Worm (Caenorhabditis elegans) whole organism, young adult: ENCODE data around the gene nlp-41.

Experiments
- B0035.1 ChIP-seq: sonication (generic microtip); optimal IDR thresholded peaks from 2 replicates; lab custom pipeline; 2016; ENCODE audit warnings: missing genetic modification characterization, mild to moderate bottlenecking, missing compliant biosample characterization, missing genotype, missing genetic modification reagents
- B0261.1 ChIP-seq: sonication (generic microtip); optimal IDR thresholded peaks from 2 replicates; lab custom pipeline; 2016; ENCODE audit warnings: mild to moderate bottlenecking, missing genetic modification characterization, moderate library complexity, missing compliant biosample characterization
- C17E4.6 ChIP-seq: fragments of 200-800 bp; sonication (Bioruptor generic); IDR thresholded peaks from 2 replicates; pipeline ENCODE4 v1.3.6; 2022; ENCODE audit warnings: missing genetic modification reagents, missing genetic modification characterization, missing compliant biosample characterization
- D2030.7 ChIP-seq: fragments of 200-800 bp; sonication (Bioruptor generic); IDR thresholded peaks from 2 replicates; pipeline ENCODE4 v1.3.6; 2022; ENCODE audit warnings: missing genetic modification reagents, missing genetic modification characterization, missing compliant biosample characterization
- F33H1.4 ChIP-seq: fragments of 200-800 bp; sonication (Bioruptor generic); IDR thresholded peaks from 2 replicates; pipeline ENCODE4 v1.3.6; 2022; ENCODE audit warnings: missing genetic modification reagents, missing genetic modification characterization, missing compliant biosample characterization
- F39B2.1 ChIP-seq: fragments of 200-800 bp; sonication (Bioruptor generic); IDR thresholded peaks from 2 replicates; pipeline ENCODE4 v1.3.6; 2022; ENCODE audit warnings: missing genetic modification reagents, missing genetic modification characterization, missing compliant biosample characterization
- T26A5.8 ChIP-seq: sonication (generic microtip); optimal IDR thresholded peaks from 2 replicates; lab custom pipeline; 2016; ENCODE audit warnings: missing genetic modification characterization, missing compliant biosample characterization
- Y53F4B.3 ChIP-seq: fragments of 200-800 bp; sonication (Bioruptor generic); IDR thresholded peaks from 2 replicates; pipeline ENCODE4 v1.3.6; 2022; ENCODE audit warnings: missing genetic modification reagents, missing genetic modification characterization, missing compliant biosample characterization
- Y67H2A.10 ChIP-seq: fragments of 200-800 bp; sonication (Bioruptor generic); conservative IDR thresholded peaks from 2 replicates; pipeline ENCODE4 v1.3.6; 2022; ENCODE audit warnings: missing genetic modification reagents, missing genetic modification characterization, missing compliant biosample characterization
- ccch-3 ChIP-seq: fragments of 200-800 bp; sonication (Bioruptor generic); optimal IDR thresholded peaks from 2 replicates; lab custom pipeline; 2018; ENCODE audit warnings: mild to moderate bottlenecking, missing genetic modification characterization, missing compliant biosample characterization
- cebp-1 ChIP-seq, 2 experiments: fragments of 200-800 bp in 1 of 2; sonication (Bioruptor generic) in 1 of 2; sonication (generic microtip) in 1 of 2; IDR thresholded peaks in 1 of 2; optimal IDR thresholded peaks in 1 of 2; 2 replicates each; pipeline versions ENCODE4 v1.3.6 to Lab custom; 2017 to 2022; ENCODE audit warnings: missing compliant biosample characterization in 2 of 2, missing genetic modification characterization in 2 of 2, mild to moderate bottlenecking in 1 of 2, missing genetic modification reagents in 1 of 2, moderate library complexity in 1 of 2
- ceh-91 ChIP-seq: fragments of 200-800 bp; sonication (Bioruptor generic); IDR thresholded peaks from 2 replicates; pipeline ENCODE4 v1.3.6; 2022; ENCODE audit warnings: missing genetic modification reagents, missing genetic modification characterization, missing compliant biosample characterization
- dpff-1 ChIP-seq: sonication (generic microtip); optimal IDR thresholded peaks from 2 replicates; lab custom pipeline; 2017; ENCODE audit warnings: mild to moderate bottlenecking, missing genetic modification characterization, missing compliant biosample characterization
- efl-1 ChIP-seq: fragments of 150-350 bp; optimal IDR thresholded peaks from 2 replicates; lab custom pipeline; 2014; ENCODE audit warnings: missing biosample characterization, missing genetic modification reagents, missing genetic modification characterization
- hlh-12 ChIP-seq: sonication (generic microtip); optimal IDR thresholded peaks from 2 replicates; lab custom pipeline; 2016; ENCODE audit warnings: missing genetic modification characterization, missing compliant biosample characterization
- hrde-1 ChIP-seq: sonication (generic microtip); optimal IDR thresholded peaks from 2 replicates; lab custom pipeline; 2016; ENCODE audit warnings: missing genetic modification characterization, mild to moderate bottlenecking, missing compliant biosample characterization, moderate library complexity, missing genotype, missing genetic modification reagents, borderline replicate concordance
- hsf-1 ChIP-seq: fragments of 200-800 bp; sonication (Bioruptor generic); IDR thresholded peaks from 2 replicates; pipeline ENCODE4 v1.3.6; 2022; ENCODE audit warnings: missing genetic modification reagents, missing genetic modification characterization, missing compliant biosample characterization
- lag-1 ChIP-seq: fragments of 200-800 bp; sonication (Bioruptor generic); IDR thresholded peaks from 2 replicates; pipeline ENCODE4 v1.3.6; 2022; ENCODE audit warnings: missing genetic modification reagents, missing genetic modification characterization, missing compliant biosample characterization
- let-607 ChIP-seq, 2 experiments: fragments of 200-800 bp in 1 of 2; sonication (Bioruptor generic) in 1 of 2; sonication (generic microtip) in 1 of 2; optimal IDR thresholded peaks; 2 replicates each; lab custom pipeline; 2016 to 2018; ENCODE audit warnings: mild to moderate bottlenecking in 2 of 2, missing compliant biosample characterization in 2 of 2, missing genetic modification characterization in 2 of 2, moderate library complexity in 2 of 2, missing genotype in 1 of 2
- lin-54 ChIP-seq: fragments of 200-800 bp; sonication (Bioruptor generic); optimal IDR thresholded peaks from 2 replicates; lab custom pipeline; 2018; ENCODE audit warnings: mild to moderate bottlenecking, missing genetic modification characterization, missing compliant biosample characterization
- lsl-1 ChIP-seq: fragments of 200-800 bp; sonication (Bioruptor generic); optimal IDR thresholded peaks from 2 replicates; lab custom pipeline; 2018; ENCODE audit warnings: mild to moderate bottlenecking, missing genetic modification characterization, moderate library complexity, missing compliant biosample characterization
- madf-10 ChIP-seq: sonication (generic microtip); optimal IDR thresholded peaks from 2 replicates; lab custom pipeline; 2016; ENCODE audit warnings: mild to moderate bottlenecking, missing genetic modification characterization, missing compliant biosample characterization
- madf-6 ChIP-seq: fragments of 200-800 bp; sonication (Bioruptor generic); IDR thresholded peaks from 2 replicates; pipeline ENCODE4 v1.3.6; 2022; ENCODE audit warnings: missing genetic modification reagents, missing genetic modification characterization, missing compliant biosample characterization
- madf-8 ChIP-seq: fragments of 200-800 bp; sonication (Bioruptor generic); conservative IDR thresholded peaks from 2 replicates; pipeline ENCODE4 v1.3.6; 2022; ENCODE audit warnings: missing genetic modification reagents, missing genetic modification characterization, missing compliant biosample characterization
- sdz-38 ChIP-seq: sonication (generic microtip); optimal IDR thresholded peaks from 2 replicates; lab custom pipeline; 2016; ENCODE audit warnings: missing genotype, missing genetic modification characterization, missing compliant biosample characterization
- snpc-1.3 ChIP-seq: sonication (generic microtip); optimal IDR thresholded peaks from 2 replicates; lab custom pipeline; 2017; ENCODE audit warnings: missing genetic modification characterization, mild to moderate bottlenecking, missing compliant biosample characterization, antibody characterized with exemption, moderate library complexity, missing genotype, missing genetic modification reagents; ENCODE audit not compliant: insufficient read depth
- snpc-4 ChIP-seq, 5 experiments: fragments of 150-350 bp in 1 of 5; sonication (generic microtip) in 4 of 5; optimal IDR thresholded peaks; 2 replicates each; lab custom pipeline; 2014 to 2018; ENCODE audit warnings: missing genetic modification characterization in 5 of 5, missing biosample characterization in 3 of 5, antibody characterized with exemption in 2 of 5, mild to moderate bottlenecking in 2 of 5, missing compliant biosample characterization in 2 of 5, missing genotype in 2 of 5, moderate library complexity in 2 of 5, missing genetic modification reagents in 1 of 5
- tbp1 ChIP-seq: fragments of 200-800 bp; sonication (Bioruptor generic); optimal IDR thresholded peaks from 2 replicates; lab custom pipeline; 2018; ENCODE audit warnings: mild to moderate bottlenecking, missing genetic modification characterization, missing compliant biosample characterization
- xnd-1 ChIP-seq: sonication (generic microtip); optimal IDR thresholded peaks from 2 replicates; lab custom pipeline; 2016; ENCODE audit warnings: missing genotype, missing genetic modification reagents, missing genetic modification characterization, missing compliant biosample characterization
- ztf-18 ChIP-seq: sonication (generic microtip); optimal IDR thresholded peaks from 2 replicates; lab custom pipeline; 2016; ENCODE audit warnings: missing genotype, mild to moderate bottlenecking, missing genetic modification characterization, missing compliant biosample characterization
- ztf-26 ChIP-seq: sonication (generic microtip); optimal IDR thresholded peaks from 2 replicates; lab custom pipeline; 2017; ENCODE audit warnings: missing genetic modification characterization, missing compliant biosample characterization

nlp-41 gene

ce11 chrII:14523070-14523572, 27.6 kb upstream of the nlp-41 start, which contains the start of gene btb-20:
Gene btb-20 (minus strand): TSS chrII:14523522.
- TF ChIP-seq tbp1 (GFP tag; lab: Kevin White, UChicago): no peak
- TF ChIP-seq Y53F4B.3: no peak
- TF ChIP-seq snpc-4 (GFP tag; optimal IDR thresholded peaks at IDR 0.05; lab: Kevin White, UChicago): no peak
- TF ChIP-seq snpc-4 (tag; optimal IDR thresholded peaks at IDR 0.05; lab: Kevin White, UChicago): no peak
- TF ChIP-seq B0035.1 (tag; lab: Kevin White, UChicago): no peak
- TF ChIP-seq Y67H2A.10 (GFP tag; lab: Robert Waterston, UW): no peak
- no peak for TF ChIP-seq madf-10 (tag; lab: Kevin White, UChicago)
- TF ChIP-seq B0261.1 (tag; lab: Kevin White, UChicago): no peak
- no peak for TF ChIP-seq F33H1.4 (GFP tag; lab: Robert Waterston, UW)
- TF ChIP-seq let-607 (tag; optimal IDR thresholded peaks at IDR 0.05; lab: Kevin White, UChicago): no peak

ce11 chrII:14523645-14524223, 27.0 kb upstream of the nlp-41 start, which contains the start of gene pot-2:
Gene pot-2 (plus strand): TSS chrII:14524173.
- TF ChIP-seq hlh-12 (tag; lab: Kevin White, UChicago) (no peak), lag-1 (no peak), xnd-1 (tag; lab: Kevin White, UChicago) (peak; percentile 49), madf-6 (peak; percentile 80), D2030.7 (GFP tag; lab: Robert Waterston, UW) (peak; percentile 50; the same call in 1 of the 2 replicates), efl-1 (GFP tag; lab: Kevin White, UChicago) (peak; percentile 75), ztf-18 (no peak), ztf-26 (tag; lab: Kevin White, UChicago) (no peak), sdz-38 (no peak), lin-54 (GFP tag; lab: Kevin White, UChicago) (peak; percentile 26), snpc-1.3 (peak; percentile 16), lsl-1 (GFP tag; lab: Kevin White, UChicago) (peak; percentile 87), madf-8 (GFP tag; lab: Robert Waterston, UW) (peak; percentile 58), ceh-91 (GFP tag; lab: Robert Waterston, UW) (0 out of 2 replicates have a peak, but pooled peaks have one; percentile 13), B0261.1 (tag; lab: Kevin White, UChicago) (no peak), ccch-3 (GFP tag; lab: Kevin White, UChicago) (no peak), F33H1.4 (GFP tag; lab: Robert Waterston, UW) (0 out of 2 replicates have a peak, but pooled peaks have one; percentile 17), dpff-1 (tag; lab: Kevin White, UChicago) (no peak)

DNA sequence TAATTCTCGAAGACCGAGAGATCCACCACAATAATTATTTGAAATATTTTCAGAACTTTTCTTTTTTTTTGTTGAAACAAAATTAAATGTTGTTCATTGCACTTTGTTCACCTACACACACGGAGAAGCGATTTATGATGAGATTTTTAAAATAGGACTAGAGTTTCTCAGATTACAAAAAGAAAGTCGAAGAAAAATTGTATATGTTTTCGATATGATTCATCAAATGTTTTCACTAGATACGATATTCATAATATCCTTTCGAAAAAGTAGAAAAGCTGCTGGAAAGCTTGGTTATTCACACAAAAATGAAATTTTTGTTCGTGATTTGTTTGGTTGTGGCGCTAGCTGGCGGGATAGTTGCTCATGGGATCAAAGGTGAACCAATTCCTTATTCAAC, 25.7 kb upstream of the nlp-41 start, which contains the start of gene F57C2.4:
F57C2.4 (plus strand) TSS at position 301 of the 400 bp plus-strand sequence.
- TF ChIP-seq T26A5.8 (tag; lab: Kevin White, UChicago) (no peak), F39B2.1 (GFP tag; lab: Robert Waterston, UW) (no peak), let-607 (tag; optimal IDR thresholded peaks at IDR 0.05; lab: Kevin White, UChicago) (no peak), hsf-1 (GFP tag; lab: Robert Waterston, UW) (no peak), Y67H2A.10 (GFP tag; lab: Robert Waterston, UW) (no peak)

- no peak for TF ChIP-seq hrde-1 (tag; lab: Kevin White, UChicago)
- TF ChIP-seq C17E4.6 (GFP tag; lab: Robert Waterston, UW): no peak
- no peak for TF ChIP-seq cebp-1 (GFP tag; IDR thresholded peaks at IDR 0.05; lab: Robert Waterston, UW)
- TF ChIP-seq cebp-1 (tag; optimal IDR thresholded peaks at IDR 0.05; lab: Kevin White, UChicago): no peak
Measured at ce11 chrII:14527104-14527503, 23.6 kb upstream of the nlp-41 start.
